Fruit fly (Drosophila melanogaster) whole organism, prepupa: ENCODE measurements around the gene DAAM.

ENCODE experiments used
- Blimp-1 ChIP-seq: fragments of 200-800 bp; sonication (Bioruptor generic); optimal IDR thresholded peaks from 3 replicates; lab custom pipeline; 2017; ENCODE audit warnings: missing biosample characterization, missing genetic modification characterization, mild to moderate bottlenecking, moderate library complexity, missing genetic modification reagents
- CG11902 ChIP-seq: fragments of 200-800 bp; sonication (Bioruptor generic); optimal IDR thresholded peaks from 3 replicates; lab custom pipeline; 2016; ENCODE audit warnings: missing biosample characterization, missing genetic modification characterization
- Ets96B ChIP-seq: fragments of 200-800 bp; optimal IDR thresholded peaks from 2 replicates; lab custom pipeline; 2019; ENCODE audit warnings: missing biosample characterization, mild to moderate bottlenecking, missing genetic modification characterization, moderate library complexity
- Lpt ChIP-seq: fragments of 200-800 bp; sonication (Bioruptor generic); optimal IDR thresholded peaks from 3 replicates; lab custom pipeline; 2016; ENCODE audit warnings: missing biosample characterization, missing genetic modification characterization
- cyc ChIP-seq: fragments of 200-800 bp; sonication (Bioruptor generic); optimal IDR thresholded peaks from 3 replicates; lab custom pipeline; 2016; ENCODE audit warnings: missing biosample characterization, missing genetic modification characterization
- eg ChIP-seq: fragments of 200-800 bp; sonication (Bioruptor generic); IDR thresholded peaks from 3 replicates; pipeline ENCODE4 v1.3.6; 2022; ENCODE audit warnings: missing biosample characterization, missing genetic modification characterization
- lz ChIP-seq: fragments of 200-800 bp; sonication (Bioruptor generic); optimal IDR thresholded peaks from 3 replicates; lab custom pipeline; 2016; ENCODE audit warnings: missing biosample characterization, missing genetic modification characterization
- vri ChIP-seq: fragments of 200-800 bp; sonication (Bioruptor generic); optimal IDR thresholded peaks from 3 replicates; lab custom pipeline; 2016; ENCODE audit warnings: missing biosample characterization, mild to moderate bottlenecking, missing genetic modification characterization

dm6 chrX:1308444-1308843 is 13.7 kb downstream of the DAAM start:
- TF ChIP-seq eg: peak; percentile 25; the same call in 1 of the 3 replicates
- TF ChIP-seq Lpt (GFP tag; lab: Kevin White, UChicago): no peak
- no peak for TF ChIP-seq cyc (GFP tag; lab: Kevin White, UChicago)
- no peak for TF ChIP-seq CG11902 (GFP tag; lab: Kevin White, UChicago)
- TF ChIP-seq Ets96B (tag; lab: Kevin White, UChicago): no peak
- no peak for TF ChIP-seq vri
- no peak for TF ChIP-seq lz (GFP tag; lab: Kevin White, UChicago)
- TF ChIP-seq Blimp-1 (GFP tag; lab: Kevin White, UChicago): no peak
